Worm (Caenorhabditis elegans) whole organism, early embryonic: ENCODE data around the gene F19F10.14.

Experiments used
- ama-1 ChIP-seq: fragments of 150-350 bp; optimal IDR thresholded peaks from 2 replicates; lab custom pipeline; 2014
- flt-1 ChIP-seq: fragments of 200-800 bp; sonication (Bioruptor generic); IDR thresholded peaks from 2 replicates; pipeline ENCODE4 v1.3.6; 2022; ENCODE audit warnings: missing genetic modification characterization, missing compliant biosample characterization
- scrt-1 ChIP-seq: fragments of 200-800 bp; sonication (Bioruptor generic); IDR thresholded peaks from 2 replicates; pipeline ENCODE4 v1.3.6; 2022; ENCODE audit warnings: missing genetic modification characterization, missing compliant biosample characterization
- tbx-37 ChIP-seq: fragments of 200-800 bp; sonication (Bioruptor generic); conservative IDR thresholded peaks from 2 replicates; pipeline ENCODE4 v1.3.6; 2022; ENCODE audit warnings: missing genetic modification reagents, missing genetic modification characterization, missing compliant biosample characterization
- tra-4 ChIP-seq: sonication (generic microtip); optimal IDR thresholded peaks from 2 replicates; lab custom pipeline; 2017; ENCODE audit warnings: missing genetic modification characterization, missing compliant biosample characterization

- TF ChIP-seq scrt-1 (GFP tag; lab: Robert Waterston, UW) (no peak), ama-1 (lab: Kevin White, UChicago) (no peak), tra-4 (tag; lab: Kevin White, UChicago) (no peak), flt-1 (GFP tag; lab: Robert Waterston, UW) (no peak), tbx-37 (GFP tag; lab: Robert Waterston, UW) (no peak)
These were observed 47.3 kb upstream of the F19F10.14 start, which contains the start of gene C50E3.15 for ce11 chrV:7618114-7618513.
